Fruit fly (Drosophila melanogaster) whole organism, embryonic: ENCODE measurements around the gene Mst89B.
A peak's percentile ranks its signal among the peaks of the same experiment; 100 is the strongest.

Source experiments
- Ada2b ChIP-seq: fragments of 200-800 bp; sonication (Bioruptor generic); IDR thresholded peaks from 2 replicates; pipeline ENCODE4 v1.3.6; 2022; ENCODE audit warnings: missing biosample characterization, missing genetic modification characterization
- Bgb ChIP-seq: fragments of 200-800 bp; sonication (Bioruptor generic); IDR thresholded peaks from 2 replicates; pipeline ENCODE4 v1.3.6; 2022; ENCODE audit warnings: missing biosample characterization, missing genetic modification characterization; ENCODE audit not compliant: partially characterized antibody
- Bteb2 ChIP-seq: fragments of 200-800 bp; sonication (Bioruptor generic); optimal IDR thresholded peaks from 2 replicates; lab custom pipeline; 2016; ENCODE audit warnings: missing biosample characterization, missing genetic modification characterization
- C15 ChIP-seq: fragments of 200-800 bp; sonication (Bioruptor generic); IDR thresholded peaks from 3 replicates; pipeline ENCODE4 v1.3.6; 2022; ENCODE audit warnings: missing biosample characterization, missing genetic modification characterization
- CG1024 ChIP-seq: fragments of 200-800 bp; sonication (Bioruptor generic); IDR thresholded peaks from 2 replicates; pipeline ENCODE4 v1.3.6; 2022; ENCODE audit warnings: missing biosample characterization, missing genetic modification characterization
- CG10274 ChIP-seq: fragments of 200-800 bp; sonication (Bioruptor generic); optimal IDR thresholded peaks from 3 replicates; lab custom pipeline; 2017; ENCODE audit warnings: missing biosample characterization, mild to moderate bottlenecking, missing genetic modification characterization
- CG10321 ChIP-seq: fragments of 200-800 bp; sonication (Bioruptor generic); IDR thresholded peaks from 2 replicates; pipeline ENCODE4 v1.3.6; 2022; ENCODE audit warnings: missing biosample characterization, missing genetic modification characterization
- CG11093 ChIP-seq: fragments of 200-800 bp; sonication (Bioruptor generic); IDR thresholded peaks from 3 replicates; pipeline ENCODE4 v1.3.6; 2022; ENCODE audit warnings: missing biosample characterization, missing genetic modification characterization
- CG12219 ChIP-seq: fragments of 200-800 bp; sonication (Bioruptor generic); optimal IDR thresholded peaks from 3 replicates; lab custom pipeline; 2018; ENCODE audit warnings: missing biosample characterization, mild to moderate bottlenecking, missing genetic modification characterization
- CG12942 ChIP-seq: fragments of 200-800 bp; sonication (Bioruptor generic); optimal IDR thresholded peaks from 3 replicates; lab custom pipeline; 2016; ENCODE audit warnings: missing biosample characterization, missing genetic modification characterization
- CG13894 ChIP-seq: fragments of 200-800 bp; sonication (Bioruptor generic); optimal IDR thresholded peaks from 3 replicates; lab custom pipeline; 2018; ENCODE audit warnings: missing biosample characterization, mild to moderate bottlenecking, missing genetic modification characterization, moderate library complexity
- CG14667 ChIP-seq: fragments of 200-800 bp; sonication (Bioruptor generic); IDR thresholded peaks from 2 replicates; pipeline ENCODE4 v1.3.6; 2022; ENCODE audit warnings: missing biosample characterization, missing genetic modification characterization
- CG15011 ChIP-seq: fragments of 200-800 bp; sonication (Bioruptor generic); optimal IDR thresholded peaks from 3 replicates; lab custom pipeline; 2018; ENCODE audit warnings: missing biosample characterization, mild to moderate bottlenecking, missing genetic modification characterization
- CG4360 ChIP-seq: fragments of 200-800 bp; sonication (Bioruptor generic); IDR thresholded peaks from 2 replicates; pipeline ENCODE4 v1.3.6; 2022; ENCODE audit warnings: missing biosample characterization, missing genetic modification characterization
- CG6683 ChIP-seq: fragments of 200-800 bp; sonication (Bioruptor generic); optimal IDR thresholded peaks from 2 replicates; lab custom pipeline; 2017; ENCODE audit warnings: missing biosample characterization, mild to moderate bottlenecking, missing genetic modification characterization, missing genetic modification reagents
- CG7556 ChIP-seq: fragments of 200-800 bp; sonication (Bioruptor generic); optimal IDR thresholded peaks from 2 replicates; lab custom pipeline; 2017; ENCODE audit warnings: missing biosample characterization, mild to moderate bottlenecking, missing genetic modification characterization
- CG8359 ChIP-seq: fragments of 200-800 bp; sonication (Bioruptor generic); optimal IDR thresholded peaks from 2 replicates; lab custom pipeline; 2017; ENCODE audit warnings: missing biosample characterization, mild to moderate bottlenecking, missing genetic modification characterization, borderline replicate concordance
- CG9437 ChIP-seq: fragments of 200-800 bp; sonication (Bioruptor generic); optimal IDR thresholded peaks from 2 replicates; lab custom pipeline; 2018; ENCODE audit warnings: missing biosample characterization, mild to moderate bottlenecking, missing genetic modification characterization
- CG9932 ChIP-seq: fragments of 200-800 bp; sonication (Bioruptor generic); IDR thresholded peaks from 2 replicates; pipeline ENCODE4 v1.3.6; 2022; ENCODE audit warnings: missing biosample characterization, missing genetic modification characterization
- D ChIP-seq, 2 experiments: fragments of 200-800 bp in 1 of 2; fragments of >200 bp in 1 of 2; sonication (Bioruptor generic) in 1 of 2; optimal IDR thresholded peaks; 2 replicates in 1 of 2; 3 replicates in 1 of 2; lab custom pipeline; 2017; ENCODE audit warnings: mild to moderate bottlenecking in 1 of 2, missing biosample characterization in 1 of 2, missing genetic modification characterization in 1 of 2, missing genetic modification reagents in 1 of 2
- E2f2 ChIP-seq: fragments of 200-800 bp; sonication (Bioruptor generic); IDR thresholded peaks from 2 replicates; pipeline ENCODE4 v1.3.6; 2022; ENCODE audit warnings: missing biosample characterization, missing genetic modification characterization
- HLHmδ ChIP-seq: fragments of 200-800 bp; sonication (Bioruptor generic); optimal IDR thresholded peaks from 2 replicates; lab custom pipeline; 2018; ENCODE audit warnings: missing biosample characterization, mild to moderate bottlenecking, missing genetic modification characterization, moderate library complexity
- HmgD ChIP-seq: fragments of 200-800 bp; sonication (Bioruptor generic); optimal IDR thresholded peaks from 3 replicates; lab custom pipeline; 2016; ENCODE audit warnings: missing biosample characterization, missing genetic modification characterization
- Kr ChIP-seq: fragments of 200-800 bp; sonication (Bioruptor generic); optimal IDR thresholded peaks from 2 replicates; lab custom pipeline; 2017; ENCODE audit warnings: missing biosample characterization, mild to moderate bottlenecking, missing genetic modification characterization
- Max ChIP-seq: fragments of 200-800 bp; sonication (Bioruptor generic); optimal IDR thresholded peaks from 2 replicates; lab custom pipeline; 2016; ENCODE audit warnings: missing biosample characterization, mild to moderate bottlenecking, missing genetic modification characterization
- Myb ChIP-seq: fragments of 200-800 bp; sonication (Bioruptor generic); optimal IDR thresholded peaks from 2 replicates; lab custom pipeline; 2016; ENCODE audit warnings: missing biosample characterization, missing genetic modification characterization
- NC2α ChIP-seq: fragments of 200-800 bp; sonication (Bioruptor generic); optimal IDR thresholded peaks from 2 replicates; lab custom pipeline; 2016; ENCODE audit warnings: missing biosample characterization, missing genetic modification characterization
- Oli ChIP-seq: fragments of 200-800 bp; sonication (Bioruptor generic); optimal IDR thresholded peaks from 2 replicates; lab custom pipeline; 2018; ENCODE audit warnings: missing biosample characterization, mild to moderate bottlenecking, missing genetic modification characterization, moderate library complexity
- Taf1 ChIP-seq: fragments of 200-800 bp; sonication (Bioruptor generic); IDR thresholded peaks from 2 replicates; pipeline ENCODE4 v1.3.6; 2022; ENCODE audit warnings: missing biosample characterization, missing genetic modification characterization
- Tbp ChIP-seq: fragments of >200 bp; optimal IDR thresholded peaks from 2 replicates; lab custom pipeline; 2018; ENCODE audit warnings: missing biosample characterization, missing genetic modification characterization
- bigmax ChIP-seq: fragments of 200-800 bp; sonication (Bioruptor generic); optimal IDR thresholded peaks from 2 replicates; lab custom pipeline; 2018; ENCODE audit warnings: missing biosample characterization, mild to moderate bottlenecking, missing genetic modification characterization
- bsh ChIP-seq, 2 experiments: fragments of 200-800 bp; sonication (Bioruptor generic); optimal IDR thresholded peaks; 2 replicates each; lab custom pipeline; 2017 to 2018; ENCODE audit warnings: mild to moderate bottlenecking in 2 of 2, missing biosample characterization in 2 of 2, missing genetic modification characterization in 2 of 2, moderate library complexity in 1 of 2
- cg ChIP-seq: fragments of 200-800 bp; sonication (Bioruptor generic); optimal IDR thresholded peaks from 3 replicates; lab custom pipeline; 2019; ENCODE audit warnings: missing biosample characterization, mild to moderate bottlenecking, missing genetic modification characterization, moderate library complexity
- chinmo ChIP-seq: fragments of 200-800 bp; sonication (Bioruptor generic); IDR thresholded peaks from 4 replicates; pipeline ENCODE4 v1.3.6; 2022; ENCODE audit warnings: missing biosample characterization, missing genetic modification characterization; ENCODE audit not compliant: partially characterized antibody
- corto ChIP-seq: fragments of 200-800 bp; sonication (Bioruptor generic); optimal IDR thresholded peaks from 2 replicates; lab custom pipeline; 2016; ENCODE audit warnings: missing biosample characterization, mild to moderate bottlenecking, missing genetic modification characterization, moderate library complexity
- eyg ChIP-seq: fragments of 200-800 bp; sonication (Bioruptor generic); optimal IDR thresholded peaks from 3 replicates; lab custom pipeline; 2016; ENCODE audit warnings: missing biosample characterization, missing genetic modification characterization
- fu2 ChIP-seq: fragments of 200-800 bp; sonication (Bioruptor generic); optimal IDR thresholded peaks from 2 replicates; lab custom pipeline; 2016; ENCODE audit warnings: missing biosample characterization, missing genetic modification characterization
- gem ChIP-seq: fragments of 200-800 bp; sonication (Bioruptor generic); optimal IDR thresholded peaks from 2 replicates; lab custom pipeline; 2019; ENCODE audit warnings: missing biosample characterization, mild to moderate bottlenecking, missing genetic modification characterization, moderate library complexity
- h ChIP-seq: fragments of >200 bp; optimal IDR thresholded peaks from 2 replicates; lab custom pipeline; 2017
- kah ChIP-seq: fragments of 200-800 bp; sonication (Bioruptor generic); optimal IDR thresholded peaks from 2 replicates; lab custom pipeline; 2018; ENCODE audit warnings: missing biosample characterization, mild to moderate bottlenecking, missing genetic modification characterization
- nmo ChIP-seq: fragments of 200-800 bp; sonication (Bioruptor generic); optimal IDR thresholded peaks from 2 replicates; lab custom pipeline; 2018; ENCODE audit warnings: missing biosample characterization, mild to moderate bottlenecking, missing genetic modification characterization, moderate library complexity
- pros ChIP-seq: fragments of 200-800 bp; sonication (Bioruptor generic); optimal IDR thresholded peaks from 3 replicates; lab custom pipeline; 2019; ENCODE audit warnings: missing biosample characterization, mild to moderate bottlenecking, missing genetic modification characterization, moderate library complexity
- pzg ChIP-seq: fragments of 200-800 bp; sonication (Bioruptor generic); optimal IDR thresholded peaks from 3 replicates; lab custom pipeline; 2018; ENCODE audit warnings: missing biosample characterization, mild to moderate bottlenecking, missing genetic modification characterization, moderate library complexity
- sob ChIP-seq: fragments of 200-800 bp; sonication (Bioruptor generic); IDR thresholded peaks from 2 replicates; pipeline ENCODE4 v1.3.6; 2022; ENCODE audit warnings: missing biosample characterization, missing genetic modification characterization
- sqz ChIP-seq: fragments of 200-800 bp; sonication (Bioruptor generic); optimal IDR thresholded peaks from 3 replicates; lab custom pipeline; 2018; ENCODE audit warnings: missing biosample characterization, mild to moderate bottlenecking, missing genetic modification characterization
- stwl ChIP-seq: fragments of 200-800 bp; sonication (Bioruptor generic); optimal IDR thresholded peaks from 3 replicates; lab custom pipeline; 2018; ENCODE audit warnings: missing biosample characterization, mild to moderate bottlenecking, missing genetic modification characterization, moderate library complexity
- twi ChIP-seq: fragments of 200-800 bp; optimal IDR thresholded peaks from 2 replicates; lab custom pipeline; 2019; ENCODE audit warnings: missing biosample characterization, mild to moderate bottlenecking, missing genetic modification characterization, moderate library complexity
- zf30C ChIP-seq: fragments of 200-800 bp; sonication (Bioruptor generic); optimal IDR thresholded peaks from 3 replicates; lab custom pipeline; 2018; ENCODE audit warnings: missing biosample characterization, mild to moderate bottlenecking, missing genetic modification characterization
- zfh2 ChIP-seq: fragments of 200-800 bp; sonication (Bioruptor generic); optimal IDR thresholded peaks from 2 replicates; lab custom pipeline; 2016; ENCODE audit warnings: missing biosample characterization, missing genetic modification characterization

Mst89B gene

dm6 chr3R:16235941-16236712, 30.7 kb upstream of the Mst89B start (continued):
- TF ChIP-seq E2f2 (GFP tag; lab: Robert Waterston, UW) = no peak
- TF ChIP-seq Tbp (GFP tag; lab: Kevin White, UChicago) = no peak
- TF ChIP-seq Max (GFP tag; lab: Kevin White, UChicago) = no peak
- peak; percentile 74 for TF ChIP-seq CG8359 (GFP tag; lab: Kevin White, UChicago)
- peak; percentile 97 for TF ChIP-seq Oli (tag; lab: Kevin White, UChicago)
- peak; percentile 7 for TF ChIP-seq Kr
- TF ChIP-seq zf30C = no peak
- TF ChIP-seq NC2α (GFP tag; lab: Kevin White, UChicago) = peak; percentile 26
- TF ChIP-seq gem (tag; lab: Kevin White, UChicago) = peak; percentile 97
- peak; percentile 65 for TF ChIP-seq Myb
- peak; percentile 84 to 88 for TF ChIP-seq bsh (GFP tag; optimal IDR thresholded peaks at IDR 0.05; lab: Kevin White, UChicago)
- TF ChIP-seq fu2 (GFP tag; lab: Kevin White, UChicago) = peak; percentile 75
- no peak for TF ChIP-seq chinmo (GFP tag; lab: Robert Waterston, UW)
- peak; percentile 88 for TF ChIP-seq CG10274 (GFP tag; lab: Kevin White, UChicago)
- TF ChIP-seq HLHmδ (GFP tag; lab: Kevin White, UChicago) = peak; percentile 88
- TF ChIP-seq cg (GFP tag; lab: Kevin White, UChicago) = peak; percentile 66
- peak; percentile 52 for TF ChIP-seq CG12219 (GFP tag; lab: Kevin White, UChicago)
- peak; percentile 99 for TF ChIP-seq bigmax (GFP tag; lab: Kevin White, UChicago)
- TF ChIP-seq eyg (GFP tag; lab: Kevin White, UChicago) = no peak
- TF ChIP-seq CG15011 = peak; percentile 78
- peak; percentile 86 for TF ChIP-seq CG11093 (GFP tag; lab: Robert Waterston, UW)
- TF ChIP-seq CG6683 (GFP tag; lab: Kevin White, UChicago) = peak; percentile 86
- TF ChIP-seq Bteb2 (GFP tag; lab: Kevin White, UChicago) = no peak
- TF ChIP-seq corto (GFP tag; lab: Kevin White, UChicago) = no peak
- no peak for TF ChIP-seq h (lab: Kevin White, UChicago)
- no peak for TF ChIP-seq CG1024 (GFP tag; lab: Robert Waterston, UW)
- TF ChIP-seq CG13894 = no peak
- peak; percentile 0 for TF ChIP-seq stwl
- TF ChIP-seq C15 (GFP tag; lab: Robert Waterston, UW) = no peak
- peak; percentile 72 for TF ChIP-seq kah (GFP tag; lab: Kevin White, UChicago)
- peak; percentile 95 for TF ChIP-seq CG9437 (GFP tag; lab: Kevin White, UChicago)
- peak; percentile 82 for TF ChIP-seq zfh2
- TF ChIP-seq CG7556 (GFP tag; lab: Kevin White, UChicago) = peak; percentile 99
- TF ChIP-seq CG9932 (GFP tag; lab: Robert Waterston, UW) = no peak
- no peak for TF ChIP-seq Ada2b (GFP tag; lab: Robert Waterston, UW)
- no peak for TF ChIP-seq sob (GFP tag; lab: Robert Waterston, UW)
- no peak for TF ChIP-seq CG10321
- no peak for TF ChIP-seq pzg (GFP tag; lab: Kevin White, UChicago)
- no peak for TF ChIP-seq pros (GFP tag; lab: Kevin White, UChicago)
- peak; percentile 63 for TF ChIP-seq CG12942 (GFP tag; lab: Kevin White, UChicago)
- TF ChIP-seq nmo (GFP tag; lab: Kevin White, UChicago) = peak; percentile 98
- TF ChIP-seq HmgD (GFP tag; lab: Kevin White, UChicago) = peak; percentile 82
- TF ChIP-seq D (optimal IDR thresholded peaks at IDR 0.05; lab: Kevin White, UChicago) = no peak
- peak; percentile 96 for TF ChIP-seq D (GFP tag; optimal IDR thresholded peaks at IDR 0.05; lab: Kevin White, UChicago)
- no peak for TF ChIP-seq Taf1 (GFP tag; lab: Robert Waterston, UW)
- TF ChIP-seq CG4360 (GFP tag; lab: Robert Waterston, UW) = no peak
- TF ChIP-seq sqz (GFP tag; lab: Kevin White, UChicago) = no peak
- TF ChIP-seq Bgb (GFP tag; lab: Robert Waterston, UW) = no peak
- peak; percentile 86 for TF ChIP-seq twi (tag; lab: Kevin White, UChicago)
- no peak for TF ChIP-seq CG14667
